Fruit fly (Drosophila melanogaster) whole organism, wandering third instar larva: ENCODE results near the gene sip2.
A peak's percentile ranks its signal among the peaks of the same experiment; 100 is the strongest.

Experiments used
- CG32264 ChIP-seq: fragments of 200-800 bp; sonication (Bioruptor generic); optimal IDR thresholded peaks from 2 replicates; lab custom pipeline; 2016; ENCODE audit warnings: missing biosample characterization, missing genetic modification characterization
- CG9705 ChIP-seq: fragments of 200-800 bp; sonication (Bioruptor generic); optimal IDR thresholded peaks from 2 replicates; lab custom pipeline; 2018; ENCODE audit warnings: missing biosample characterization, mild to moderate bottlenecking, missing genetic modification characterization
- Dfd ChIP-seq: fragments of >200 bp; optimal IDR thresholded peaks from 2 replicates; lab custom pipeline; 2017; ENCODE audit warnings: missing biosample characterization, missing genetic modification characterization
- Myc ChIP-seq: fragments of >200 bp; optimal IDR thresholded peaks from 2 replicates; lab custom pipeline; 2017
- Sp1 ChIP-seq: fragments of 200-800 bp; sonication (Bioruptor generic); optimal IDR thresholded peaks from 3 replicates; lab custom pipeline; 2019; ENCODE audit warnings: missing biosample characterization, mild to moderate bottlenecking, missing genetic modification characterization, moderate library complexity
- br ChIP-seq: fragments of 200-800 bp; sonication (Bioruptor generic); optimal IDR thresholded peaks from 2 replicates; lab custom pipeline; 2016; ENCODE audit warnings: missing biosample characterization, missing genetic modification characterization
- dsf ChIP-seq: sonication (Bioruptor generic); optimal IDR thresholded peaks from 2 replicates; lab custom pipeline; 2016; ENCODE audit warnings: missing biosample characterization, missing genetic modification characterization, borderline replicate concordance
- pan ChIP-seq: fragments of >200 bp; optimal IDR thresholded peaks from 2 replicates; lab custom pipeline; 2017
- psq ChIP-seq: fragments of 200-800 bp; sonication (Bioruptor generic); optimal IDR thresholded peaks from 3 replicates; lab custom pipeline; 2017; ENCODE audit warnings: missing biosample characterization, mild to moderate bottlenecking, missing genetic modification characterization, moderate library complexity
- sage ChIP-seq: fragments of 200-800 bp; sonication (Bioruptor generic); optimal IDR thresholded peaks from 2 replicates; lab custom pipeline; 2016; ENCODE audit warnings: missing biosample characterization, mild to moderate bottlenecking, missing genetic modification characterization
- tai ChIP-seq: sonication (Bioruptor generic); optimal IDR thresholded peaks from 2 replicates; lab custom pipeline; 2016; ENCODE audit warnings: missing biosample characterization, missing genetic modification characterization

- TF ChIP-seq pan, result no peak
- no peak for TF ChIP-seq CG32264
- TF ChIP-seq Myc (lab: Kevin White, UChicago), result peak; percentile 1
- TF ChIP-seq CG9705 (GFP tag; lab: Kevin White, UChicago), result no peak
- no peak for TF ChIP-seq dsf
- TF ChIP-seq sage, result no peak
- no peak for TF ChIP-seq Dfd (GFP tag; lab: Kevin White, UChicago)
- TF ChIP-seq tai (GFP tag; lab: Kevin White, UChicago), result no peak
- TF ChIP-seq Sp1 (GFP tag; lab: Kevin White, UChicago), result peak; percentile 3
- TF ChIP-seq br, result no peak
- peak; percentile 88 for TF ChIP-seq psq (GFP tag; lab: Kevin White, UChicago)
These were observed 42.3 kb downstream of the sip2 start for dm6 chr2L:6921360-6922090.
